Fruit fly (Drosophila melanogaster): ENCODE measurements around the gene Raf.

The Raf gene

DNA sequence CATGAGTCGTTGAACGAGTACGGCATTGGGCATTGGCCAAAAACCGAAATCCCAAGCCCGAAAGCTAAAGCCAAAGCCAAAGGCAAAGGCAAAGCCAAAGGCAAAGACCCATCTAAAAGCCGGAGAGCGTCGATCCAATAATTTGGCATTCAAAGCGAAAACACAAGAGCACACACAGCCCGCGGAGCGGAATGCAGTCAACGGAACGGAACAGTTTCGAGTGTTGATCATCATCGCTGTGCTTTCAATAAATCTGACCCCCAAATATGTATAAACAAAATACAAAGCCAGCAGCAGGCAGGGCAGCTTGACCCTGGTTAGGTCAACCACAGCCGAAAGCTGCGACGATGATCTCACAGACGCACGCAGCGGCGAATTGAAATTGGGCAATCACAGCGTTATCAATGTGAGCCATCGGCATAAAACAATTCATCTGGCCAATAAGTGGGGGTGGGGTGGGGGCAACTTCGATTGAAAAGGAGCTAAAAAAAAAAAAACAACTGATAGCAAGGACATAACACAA, 16.4 kb upstream of the Raf start:
- no peak for TF ChIP-seq dl (GFP tag; optimal IDR thresholded peaks at IDR 0.05; ENCODE audit: insufficient read depth in 1 of 2, partially characterized antibody in 2 of 2)
- no peak for TF ChIP-seq Vsx2 (GFP tag; optimal IDR thresholded peaks at IDR 0.05; ENCODE audit: partially characterized antibody)
- no peak for TF ChIP-seq Hr78 (GFP tag; optimal IDR thresholded peaks at IDR 0.05)
- no peak for TF ChIP-seq Dfd (GFP tag; optimal IDR thresholded peaks at IDR 0.05)
- TF ChIP-seq h (GFP tag; optimal IDR thresholded peaks at IDR 0.05): no peak
- no peak for TF ChIP-seq Myc (optimal IDR thresholded peaks at IDR 0.05)
- TF ChIP-seq Hnf4 (GFP tag; optimal IDR thresholded peaks at IDR 0.05): no peak
- no peak for TF ChIP-seq lola (GFP tag; optimal IDR thresholded peaks at IDR 0.05)
- no peak for TF ChIP-seq ey (GFP tag; optimal IDR thresholded peaks at IDR 0.05)
- TF ChIP-seq Sp1 (GFP tag; optimal IDR thresholded peaks at IDR 0.05): no peak

dm6 chrX:2283470-2283869, 11.8 kb upstream of the Raf start:
- peak; percentile 23 for TF ChIP-seq Sp1 (GFP tag; optimal IDR thresholded peaks at IDR 0.05)
- TF ChIP-seq usp (GFP tag; optimal IDR thresholded peaks at IDR 0.05): no peak
- no peak for TF ChIP-seq Dfd (GFP tag; optimal IDR thresholded peaks at IDR 0.05)
- TF ChIP-seq Hr83 (GFP tag; optimal IDR thresholded peaks at IDR 0.05; ENCODE audit: poor library complexity, severe bottlenecking): no peak
- no peak for TF ChIP-seq GATAd (GFP tag; optimal IDR thresholded peaks at IDR 0.05)
- no peak for TF ChIP-seq lola (GFP tag; optimal IDR thresholded peaks at IDR 0.05)
- peak; percentile 56 for TF ChIP-seq psq (GFP tag; optimal IDR thresholded peaks at IDR 0.05)
- no peak for TF ChIP-seq Hr78 (GFP tag; optimal IDR thresholded peaks at IDR 0.05)
- no peak for TF ChIP-seq h (GFP tag; optimal IDR thresholded peaks at IDR 0.05)

dm6 chrX:2286255-2286654, 9.0 kb upstream of the Raf start:
- no peak for TF ChIP-seq Hr83 (GFP tag; optimal IDR thresholded peaks at IDR 0.05; ENCODE audit: poor library complexity, severe bottlenecking)
- no peak for TF ChIP-seq Rel (GFP tag; optimal IDR thresholded peaks at IDR 0.05)
- TF ChIP-seq Rel (tag; optimal IDR thresholded peaks at IDR 0.05): peak; percentile 44
- TF ChIP-seq fru (GFP tag; optimal IDR thresholded peaks at IDR 0.05): peak; percentile 25
- peak; percentile 92 for TF ChIP-seq h (GFP tag; optimal IDR thresholded peaks at IDR 0.05)

- no peak for TF ChIP-seq lola (GFP tag; optimal IDR thresholded peaks at IDR 0.05)
Measured at dm6 chrX:2286985-2287384, 8.3 kb upstream of the Raf start.

DNA sequence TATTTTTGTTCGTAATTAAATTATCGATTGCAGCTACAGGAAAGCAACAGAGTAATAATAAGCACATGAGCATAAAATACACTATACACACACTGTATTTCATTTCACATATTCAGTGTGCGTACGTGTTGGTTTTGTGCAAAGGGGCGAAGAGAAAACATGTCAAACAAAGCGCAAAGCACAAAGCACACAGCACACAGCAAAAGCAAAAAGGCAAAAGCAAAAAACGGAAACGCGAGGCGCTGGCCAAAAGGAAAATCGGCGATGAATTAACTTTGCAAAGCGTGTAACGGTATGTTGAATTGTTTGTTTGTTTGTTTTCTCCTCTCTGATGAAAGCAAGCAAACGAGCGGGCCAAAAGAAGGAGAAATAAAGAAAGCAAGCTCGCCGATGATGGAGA, 6.9 kb upstream of the Raf start:
- TF ChIP-seq psq (GFP tag; optimal IDR thresholded peaks at IDR 0.05) (peak; percentile 77), dl (GFP tag; optimal IDR thresholded peaks at IDR 0.05; ENCODE audit: insufficient read depth in 1 of 2, partially characterized antibody in 2 of 2) (no peak)

DNA sequence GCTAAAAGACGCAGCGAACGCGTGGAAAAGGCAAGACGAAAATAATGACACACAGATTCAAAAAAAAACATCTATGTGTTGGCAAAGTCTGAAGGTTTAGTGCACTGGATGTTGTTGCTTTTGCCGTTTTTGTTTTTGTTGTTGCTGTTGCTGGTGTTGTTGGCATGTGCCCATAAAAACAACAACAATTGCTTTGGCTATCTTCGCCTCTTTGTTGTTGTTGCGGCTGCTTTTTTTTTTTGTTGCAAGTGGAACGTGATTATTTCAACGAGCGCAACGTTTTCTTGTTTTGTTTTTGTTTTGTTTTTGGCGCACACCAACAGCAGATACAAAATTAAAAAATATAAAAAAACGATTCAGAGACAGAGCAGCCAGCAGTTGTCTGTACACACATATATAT, 6.1 kb upstream of the Raf start:
- TF ChIP-seq Sp1 (GFP tag; optimal IDR thresholded peaks at IDR 0.05) (peak; percentile 39), psq (GFP tag; optimal IDR thresholded peaks at IDR 0.05) (peak; percentile 12), sv (GFP tag; optimal IDR thresholded peaks at IDR 0.05) (no peak), Rel (GFP tag; optimal IDR thresholded peaks at IDR 0.05) (no peak), Rel (tag; optimal IDR thresholded peaks at IDR 0.05) (peak; percentile 9)

- TF ChIP-seq CG9705 (GFP tag; optimal IDR thresholded peaks at IDR 0.05) (no peak), h (GFP tag; optimal IDR thresholded peaks at IDR 0.05) (no peak), dmrt93B (GFP tag; optimal IDR thresholded peaks at IDR 0.05) (no peak), rgr (GFP tag; optimal IDR thresholded peaks at IDR 0.05) (no peak), sv (GFP tag; optimal IDR thresholded peaks at IDR 0.05) (no peak), N (GFP tag; optimal IDR thresholded peaks at IDR 0.05) (no peak), foxo (GFP tag; optimal IDR thresholded peaks at IDR 0.05) (no peak), woc (GFP tag; optimal IDR thresholded peaks at IDR 0.05) (no peak), GATAd (GFP tag; optimal IDR thresholded peaks at IDR 0.05) (no peak), dsf (GFP tag; optimal IDR thresholded peaks at IDR 0.05; ENCODE audit: borderline replicate concordance) (no peak), dl (GFP tag; optimal IDR thresholded peaks at IDR 0.05; ENCODE audit: insufficient read depth in 1 of 2, partially characterized antibody in 2 of 2) (no peak), Hr78 (GFP tag; optimal IDR thresholded peaks at IDR 0.05) (no peak), Jra (GFP tag; optimal IDR thresholded peaks at IDR 0.05) (no peak), Vsx2 (GFP tag; optimal IDR thresholded peaks at IDR 0.05; ENCODE audit: partially characterized antibody) (no peak), jim (GFP tag; optimal IDR thresholded peaks at IDR 0.05) (no peak), Hnf4 (GFP tag; optimal IDR thresholded peaks at IDR 0.05) (no peak), sage (GFP tag; optimal IDR thresholded peaks at IDR 0.05) (no peak), psq (GFP tag; optimal IDR thresholded peaks at IDR 0.05) (no peak), Rel (GFP tag; optimal IDR thresholded peaks at IDR 0.05) (no peak), Rel (tag; optimal IDR thresholded peaks at IDR 0.05) (no peak), HLH106 (tag; optimal IDR thresholded peaks at IDR 0.05) (no peak)
Measured at dm6 chrX:2291023-2291422, 4.2 kb upstream of the Raf start.

All from whole organism, wandering third instar larva.